Worm (Caenorhabditis elegans) whole organism, L4/young adult: ENCODE results near the gene tftc-3.

Experiments used
- W03F9.2 ChIP-seq: fragments of 150-350 bp; optimal IDR thresholded peaks from 2 replicates; lab custom pipeline; 2014; ENCODE audit warnings: missing biosample characterization, missing genetic modification characterization
- him-1 ChIP-seq: sonication (generic microtip); optimal IDR thresholded peaks from 2 replicates; lab custom pipeline; 2016; ENCODE audit warnings: missing genotype, missing genetic modification reagents, missing genetic modification characterization, missing compliant biosample characterization

DNA sequence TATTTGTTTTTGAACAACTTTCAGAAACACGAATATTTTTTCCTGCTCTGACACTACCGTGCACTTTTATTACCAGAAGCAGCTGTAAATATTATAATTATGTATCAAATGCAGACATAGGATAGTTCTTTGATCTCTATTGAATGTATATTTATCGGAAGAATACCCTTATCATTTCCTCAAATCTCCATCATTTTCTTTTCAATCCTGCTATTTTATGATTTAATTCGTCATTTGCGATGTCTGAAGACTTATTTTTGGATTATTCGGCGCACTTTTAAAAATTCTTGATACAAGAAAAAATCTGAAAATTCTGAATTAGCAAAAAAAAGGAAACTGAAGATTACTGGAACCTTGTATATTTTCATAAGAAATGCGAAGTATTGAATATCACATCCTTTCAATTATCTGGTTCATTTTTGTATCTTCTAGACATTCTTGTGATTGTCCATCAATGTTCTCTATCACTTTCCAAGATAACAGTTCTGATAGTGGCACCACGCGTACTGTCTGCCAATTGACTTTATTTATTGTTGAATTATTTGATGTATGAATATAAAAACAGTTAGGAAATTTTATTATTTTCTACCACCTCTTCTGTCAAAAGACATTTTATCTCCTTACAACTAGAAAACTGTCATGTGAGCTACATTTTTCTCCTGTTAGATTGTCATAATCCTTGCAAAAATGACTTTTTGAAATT lies 34.0 kb upstream of the tftc-3 start:
- TF ChIP-seq him-1 (no peak), W03F9.2 (tag; lab: Kevin White, UChicago) (no peak)
